Fruit fly (Drosophila melanogaster): ENCODE data around the gene GNBP3.

- TF ChIP-seq Mnt (GFP tag; optimal IDR thresholded peaks at IDR 0.05), result no peak
- TF ChIP-seq cnc (optimal IDR thresholded peaks at IDR 0.05), result no peak
- no peak for TF ChIP-seq bab1 (GFP tag; optimal IDR thresholded peaks at IDR 0.05)
- no peak for TF ChIP-seq CG14711 (tag; optimal IDR thresholded peaks at IDR 0.05)
- TF ChIP-seq ovo (GFP tag; optimal IDR thresholded peaks at IDR 0.05), result no peak
- TF ChIP-seq kay (GFP tag; ENCODE audit: borderline replicate concordance), result no peak
- TF ChIP-seq pad (GFP tag; optimal IDR thresholded peaks at IDR 0.05), result no peak
- no peak for TF ChIP-seq CG1620 (GFP tag; optimal IDR thresholded peaks at IDR 0.05)
- TF ChIP-seq Hr96 (GFP tag; optimal IDR thresholded peaks at IDR 0.05), result no peak
Measured at dm6 chr3L:8949823-8950222, 5.0 kb upstream of the GNBP3 start.

Measured in whole organism, adult.